Worm (Caenorhabditis elegans): Measurements from ENCODE around the gene sel-11.
A peak's percentile ranks its signal among the peaks of the same experiment; 100 is the strongest.

Gene sel-11

DNA sequence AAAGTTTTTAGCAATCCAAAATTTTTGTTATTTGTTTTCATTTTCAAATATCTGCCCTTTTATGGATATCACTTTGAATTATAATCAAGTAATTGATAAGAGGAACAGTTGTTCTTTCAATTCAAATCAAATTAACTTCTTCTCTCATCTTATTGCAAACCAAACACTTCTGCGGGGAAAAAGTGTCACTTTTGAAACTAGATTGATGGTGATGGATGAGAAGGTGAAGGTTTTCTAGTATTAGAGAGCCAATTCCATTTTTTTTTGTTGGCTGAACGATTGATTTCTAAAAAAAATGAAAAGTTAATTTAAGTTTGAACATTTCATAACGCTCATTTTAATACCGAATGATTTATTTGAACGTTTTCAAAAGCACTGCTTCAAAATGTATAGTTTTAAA is 12.7 kb downstream of the sel-11 start:
- no peak for TF ChIP-seq nhr-111 (GFP tag; optimal IDR thresholded peaks at IDR 0.05)
- peak in 1 of 2 experiments; percentile 97 for TF ChIP-seq unc-62 (GFP tag; optimal IDR thresholded peaks at IDR 0.05 in 1 of 2)
- no peak for TF ChIP-seq unc-62 (tag; optimal IDR thresholded peaks at IDR 0.05)
- TF ChIP-seq ceh-20 (GFP tag; IDR thresholded peaks at IDR 0.05), result 0 out of 2 replicates have a peak, but pooled peaks have one; percentile 57
- TF ChIP-seq lsy-2 (tag; optimal IDR thresholded peaks at IDR 0.05), result peak in 1 of 2 experiments; percentile 19
- TF ChIP-seq ceh-82 (tag; optimal IDR thresholded peaks at IDR 0.05), result no peak
- peak; percentile 15 for TF ChIP-seq nhr-28 (tag; optimal IDR thresholded peaks at IDR 0.05)

DNA sequence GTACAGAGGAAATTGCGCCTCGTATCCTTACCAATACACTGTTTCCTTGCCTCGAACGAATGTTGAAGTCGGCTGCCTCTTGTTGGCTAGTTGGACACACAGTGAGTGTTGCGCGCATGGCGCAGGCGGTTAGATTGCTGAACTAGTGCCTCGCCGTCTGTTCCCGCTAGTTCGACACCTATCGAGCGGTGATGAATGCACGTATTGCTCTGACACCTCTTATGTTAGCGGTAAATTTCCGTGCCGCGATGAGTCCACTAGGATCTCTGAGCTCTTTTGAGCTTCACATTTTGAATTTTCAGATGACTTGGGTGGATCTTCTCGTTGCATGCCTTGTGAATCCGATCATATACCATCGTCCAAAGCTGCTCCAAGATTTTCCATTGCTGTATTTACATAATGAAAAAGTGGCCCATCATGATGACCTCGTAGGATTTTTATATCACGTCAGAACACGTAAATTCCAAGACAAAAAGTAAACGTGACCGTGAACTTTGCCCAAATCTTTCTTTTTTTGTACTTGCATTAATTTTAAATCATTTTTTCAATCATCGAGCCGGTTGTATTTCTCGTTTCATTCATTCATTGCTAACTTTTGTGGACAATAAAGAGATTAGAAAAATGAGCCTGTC is 15.8 kb downstream of the sel-11 start, which contains the start of gene F55A11.11:
TSS of gene F55A11.11 (plus strand) at position 341 of the 632 bp plus-strand sequence.
- no peak for TF ChIP-seq daf-12 (tag; optimal IDR thresholded peaks at IDR 0.05)
- TF ChIP-seq hif-1 (tag; optimal IDR thresholded peaks at IDR 0.05), result peak; percentile 57 to 80
- peak; percentile 97 for TF ChIP-seq lim-7 (GFP tag; IDR thresholded peaks at IDR 0.05)
- no peak for TF ChIP-seq skn-1 (tag; optimal IDR thresholded peaks at IDR 0.05)
- TF ChIP-seq attf-4 (tag; optimal IDR thresholded peaks at IDR 0.05), result no peak
- TF ChIP-seq duxl-1 (tag; optimal IDR thresholded peaks at IDR 0.05; ENCODE audit: poor library complexity), result peak; percentile 84
- TF ChIP-seq lin-1 (GFP tag; IDR thresholded peaks at IDR 0.05), result peak; percentile 95
- no peak for TF ChIP-seq lin-15B (tag; optimal IDR thresholded peaks at IDR 0.05)
- TF ChIP-seq F10B5.3 (tag; optimal IDR thresholded peaks at IDR 0.05), result peak; percentile 76
- peak; percentile 93 for TF ChIP-seq php-3 (GFP tag; IDR thresholded peaks at IDR 0.05)
- TF ChIP-seq hlh-11 (tag; optimal IDR thresholded peaks at IDR 0.05), result peak; percentile 73
- peak; percentile 92 for TF ChIP-seq snpc-1.2 (GFP tag; IDR thresholded peaks at IDR 0.05)
- TF ChIP-seq set-16 (GFP tag; IDR thresholded peaks at IDR 0.05), result no peak; the same call in 1 of the 2 replicates
- TF ChIP-seq D1046.2 (GFP tag; IDR thresholded peaks at IDR 0.05), result peak; percentile 93
- TF ChIP-seq zip-11 (GFP tag; IDR thresholded peaks at IDR 0.05), result peak; percentile 89
- peak; percentile 90 for TF ChIP-seq madf-9 (GFP tag; conservative IDR thresholded peaks at IDR 0.05)
- TF ChIP-seq ctbp-1 (GFP tag; IDR thresholded peaks at IDR 0.05), result peak; percentile 95
- peak in 1 of 2 experiments; percentile 79 for TF ChIP-seq lsy-2 (tag; optimal IDR thresholded peaks at IDR 0.05)
- TF ChIP-seq daf-16 (GFP tag; optimal IDR thresholded peaks at IDR 0.05), result peak; percentile 77 to 97
- peak; percentile 71 for TF ChIP-seq daf-16 (tag; optimal IDR thresholded peaks at IDR 0.05)
- peak; percentile 82 for TF ChIP-seq Y75B8A.6 (GFP tag; IDR thresholded peaks at IDR 0.05)
- TF ChIP-seq mes-2 (tag; optimal IDR thresholded peaks at IDR 0.05; ENCODE audit: poor library complexity, severe bottlenecking), result peak; percentile 80
- peak; percentile 99 for TF ChIP-seq egl-43 (GFP tag; IDR thresholded peaks at IDR 0.05)
- TF ChIP-seq lin-38 (GFP tag; IDR thresholded peaks at IDR 0.05), result peak; percentile 87
- TF ChIP-seq nhr-77 (tag; optimal IDR thresholded peaks at IDR 0.05), result peak; percentile 12
- TF ChIP-seq daf-19 (GFP tag; conservative IDR thresholded peaks at IDR 0.05), result peak; percentile 94
- peak; percentile 95 for TF ChIP-seq gei-8 (GFP tag; optimal IDR thresholded peaks at IDR 0.05)
- no peak for TF ChIP-seq aly-2 (tag; optimal IDR thresholded peaks at IDR 0.05)
- TF ChIP-seq dmd-8 (GFP tag; IDR thresholded peaks at IDR 0.05), result peak; percentile 98; the same call in 1 of the 2 replicates
- peak; percentile 84 for TF ChIP-seq rbr-2 (tag; optimal IDR thresholded peaks at IDR 0.05)
- no peak for TF ChIP-seq ces-1 (GFP tag; optimal IDR thresholded peaks at IDR 0.05)
- peak; percentile 60 for TF ChIP-seq nhr-25 (tag; optimal IDR thresholded peaks at IDR 0.05; ENCODE audit: borderline replicate concordance, insufficient read depth)
- TF ChIP-seq nhr-111 (GFP tag; optimal IDR thresholded peaks at IDR 0.05), result peak; percentile 90
- TF ChIP-seq mdl-1 (tag; optimal IDR thresholded peaks at IDR 0.05), result peak; percentile 6 to 33
- TF ChIP-seq nhr-42 (GFP tag; IDR thresholded peaks at IDR 0.05), result peak; percentile 91
- peak; percentile 50 for TF ChIP-seq nhr-28 (tag; optimal IDR thresholded peaks at IDR 0.05)
- peak; percentile 83 for TF ChIP-seq lir-3 (tag; optimal IDR thresholded peaks at IDR 0.05)
- peak; percentile 90 for TF ChIP-seq ceh-20 (GFP tag; IDR thresholded peaks at IDR 0.05)
- TF ChIP-seq mep-1 (tag; optimal IDR thresholded peaks at IDR 0.05), result peak; percentile 83
- TF ChIP-seq daf-8 (GFP tag; IDR thresholded peaks at IDR 0.05), result peak; percentile 98
- TF ChIP-seq pqm-1 (tag; optimal IDR thresholded peaks at IDR 0.05), result no peak
- TF ChIP-seq dve-1 (tag; optimal IDR thresholded peaks at IDR 0.05; ENCODE audit: insufficient read depth), result peak; percentile 80
- no peak for TF ChIP-seq unc-39 (tag; optimal IDR thresholded peaks at IDR 0.05)
- peak; percentile 98 for TF ChIP-seq F26F4.8 (GFP tag; conservative IDR thresholded peaks at IDR 0.05)
- TF ChIP-seq Y105C5A.15 (GFP tag; IDR thresholded peaks at IDR 0.05), result peak; percentile 95

Data from whole organism, L4 larva.